Worm (Caenorhabditis elegans) whole organism, L4 larva: ENCODE results near the gene srh-7.

ENCODE experiments used
- F44E2.7 ChIP-seq: fragments of 200-800 bp; sonication (Bioruptor generic); IDR thresholded peaks from 2 replicates; pipeline ENCODE4 v2.1.2; 2022; ENCODE audit warnings: missing genetic modification characterization, missing compliant biosample characterization
- T26A8.4 ChIP-seq: fragments of 200-800 bp; sonication (Bioruptor generic); IDR thresholded peaks from 2 replicates; pipeline ENCODE4 v1.3.6; 2022; ENCODE audit warnings: missing genetic modification characterization, missing compliant biosample characterization
- Y48G9A.11 ChIP-seq: fragments of 200-800 bp; sonication (Bioruptor generic); IDR thresholded peaks from 2 replicates; pipeline ENCODE4 v1.3.6; 2022; ENCODE audit warnings: missing genetic modification reagents, missing genetic modification characterization, missing compliant biosample characterization
- Y5F2A.4 ChIP-seq: fragments of 200-800 bp; sonication (Bioruptor generic); optimal IDR thresholded peaks from 2 replicates; lab custom pipeline; 2018; ENCODE audit warnings: mild to moderate bottlenecking, missing genetic modification characterization, missing compliant biosample characterization
- ZK546.5 ChIP-seq, 2 experiments: sonication (generic microtip); optimal IDR thresholded peaks; 2 replicates each; lab custom pipeline; 2017; ENCODE audit warnings: missing biosample characterization in 2 of 2, missing genetic modification characterization in 2 of 2
- aha-1 ChIP-seq: fragments of 150-350 bp; peaks from one replicate; lab custom pipeline; 2014; ENCODE audit warnings: missing biosample characterization, missing genetic modification characterization
- aly-2 ChIP-seq: sonication (generic microtip); optimal IDR thresholded peaks from 2 replicates; lab custom pipeline; 2018; ENCODE audit warnings: missing biosample characterization, missing genetic modification characterization
- arid-1 ChIP-seq: fragments of 200-800 bp; sonication (Bioruptor generic); conservative IDR thresholded peaks from 2 replicates; pipeline ENCODE4 v1.3.6; 2022; ENCODE audit warnings: missing genetic modification reagents, missing genetic modification characterization, missing compliant biosample characterization
- ceh-28 ChIP-seq: fragments of 150-350 bp; optimal IDR thresholded peaks from 2 replicates; lab custom pipeline; 2014; ENCODE audit warnings: missing biosample characterization, missing genetic modification reagents, missing genetic modification characterization
- ceh-32 ChIP-seq: sonication (generic microtip); optimal IDR thresholded peaks from 2 replicates; lab custom pipeline; 2016; ENCODE audit warnings: mild to moderate bottlenecking, missing genetic modification characterization, missing compliant biosample characterization; ENCODE audit not compliant: poor library complexity
- ceh-44 ChIP-seq: fragments of 200-800 bp; sonication (Bioruptor generic); IDR thresholded peaks from 2 replicates; pipeline ENCODE4 v1.3.6; 2022; ENCODE audit warnings: missing genetic modification reagents, missing genetic modification characterization, missing compliant biosample characterization
- ceh-62 ChIP-seq: sonication (generic microtip); optimal IDR thresholded peaks from 2 replicates; lab custom pipeline; 2017; ENCODE audit warnings: missing biosample characterization, missing genetic modification characterization
- ces-1 ChIP-seq: fragments of 150-350 bp; sonication (generic microtip); optimal IDR thresholded peaks from 4 replicates; lab custom pipeline; 2014; ENCODE audit warnings: missing biosample characterization, missing genetic modification reagents, missing genetic modification characterization
- daf-12 ChIP-seq: fragments of 150-350 bp; optimal IDR thresholded peaks from 2 replicates; lab custom pipeline; 2014; ENCODE audit warnings: missing biosample characterization, missing genetic modification reagents, missing genetic modification characterization
- daf-16 ChIP-seq, 3 experiments: sonication (generic microtip); optimal IDR thresholded peaks; 2 replicates each; lab custom pipeline; 2016 to 2017; ENCODE audit warnings: missing genetic modification characterization in 3 of 3, missing genetic modification reagents in 3 of 3, mild to moderate bottlenecking in 2 of 3, missing compliant biosample characterization in 2 of 3, missing biosample characterization in 1 of 3, moderate library complexity in 1 of 3
- dmd-6 ChIP-seq: fragments of 200-800 bp; sonication (Bioruptor generic); IDR thresholded peaks from 2 replicates; pipeline ENCODE4 v1.3.6; 2022; ENCODE audit warnings: missing genetic modification reagents, missing genetic modification characterization, missing compliant biosample characterization
- fkh-10 ChIP-seq: fragments of 150-350 bp; optimal IDR thresholded peaks from 2 replicates; lab custom pipeline; 2014; ENCODE audit warnings: missing biosample characterization, missing genetic modification reagents, missing genetic modification characterization
- fos-1 ChIP-seq: fragments of 150-350 bp; optimal IDR thresholded peaks from 2 replicates; lab custom pipeline; 2014; ENCODE audit warnings: missing biosample characterization, missing genetic modification characterization
- hif-1 ChIP-seq, 2 experiments: sonication (generic microtip); optimal IDR thresholded peaks; 2 replicates each; lab custom pipeline; 2016 to 2017; ENCODE audit warnings: missing compliant biosample characterization in 2 of 2, missing genetic modification characterization in 2 of 2, missing genetic modification reagents in 2 of 2, missing genotype in 2 of 2, mild to moderate bottlenecking in 1 of 2
- hlh-30 ChIP-seq: sonication (generic microtip); optimal IDR thresholded peaks from 2 replicates; lab custom pipeline; 2017; ENCODE audit warnings: antibody characterized with exemption, mild to moderate bottlenecking, missing genetic modification characterization, missing compliant biosample characterization; ENCODE audit not compliant: insufficient read depth
- lim-7 ChIP-seq: fragments of 200-800 bp; sonication (Bioruptor generic); IDR thresholded peaks from 2 replicates; pipeline ENCODE4 v1.3.6; 2022; ENCODE audit warnings: missing genetic modification characterization, missing compliant biosample characterization
- lin-29 ChIP-seq: fragments of 200-800 bp; sonication (Bioruptor generic); IDR thresholded peaks from 2 replicates; pipeline ENCODE4 v1.3.6; 2022; ENCODE audit warnings: missing genetic modification reagents, missing genetic modification characterization, missing compliant biosample characterization
- mdt-29 ChIP-seq: fragments of 200-800 bp; sonication (Bioruptor generic); IDR thresholded peaks from 2 replicates; pipeline ENCODE4 v1.3.6; 2022; ENCODE audit warnings: missing genetic modification reagents, missing genetic modification characterization, missing compliant biosample characterization
- mxl-3 ChIP-seq: fragments of 200-800 bp; sonication (Bioruptor generic); optimal IDR thresholded peaks from 2 replicates; lab custom pipeline; 2018; ENCODE audit warnings: mild to moderate bottlenecking, missing genetic modification characterization, missing compliant biosample characterization
- nhr-10 ChIP-seq: fragments of 150-350 bp; optimal IDR thresholded peaks from 2 replicates; lab custom pipeline; 2014; ENCODE audit warnings: missing biosample characterization, missing genetic modification characterization
- nhr-237 ChIP-seq: sonication (generic microtip); optimal IDR thresholded peaks from 2 replicates; lab custom pipeline; 2017; ENCODE audit warnings: missing biosample characterization, missing genetic modification characterization
- nhr-25 ChIP-seq: sonication (generic microtip); optimal IDR thresholded peaks from 2 replicates; lab custom pipeline; 2017; ENCODE audit warnings: missing genetic modification characterization, mild to moderate bottlenecking, missing compliant biosample characterization, antibody characterized with exemption, moderate library complexity, borderline replicate concordance; ENCODE audit not compliant: insufficient read depth
- nhr-28 ChIP-seq: fragments of 150-350 bp; optimal IDR thresholded peaks from 2 replicates; lab custom pipeline; 2014; ENCODE audit warnings: missing biosample characterization, missing genetic modification characterization
- nhr-42 ChIP-seq: fragments of 200-800 bp; sonication (Bioruptor generic); IDR thresholded peaks from 2 replicates; pipeline ENCODE4 v1.3.6; 2022; ENCODE audit warnings: missing genetic modification characterization, missing compliant biosample characterization
- nhr-48 ChIP-seq: sonication (generic microtip); optimal IDR thresholded peaks from 2 replicates; lab custom pipeline; 2016; ENCODE audit warnings: mild to moderate bottlenecking, missing genetic modification characterization, missing compliant biosample characterization
- nhr-77 ChIP-seq: fragments of 150-350 bp; optimal IDR thresholded peaks from 2 replicates; lab custom pipeline; 2014; ENCODE audit warnings: missing biosample characterization, missing genetic modification characterization
- php-3 ChIP-seq: fragments of 200-800 bp; sonication (Bioruptor generic); IDR thresholded peaks from 2 replicates; pipeline ENCODE4 v1.3.6; 2022; ENCODE audit warnings: missing genetic modification reagents, missing genetic modification characterization, missing compliant biosample characterization
- pqm-1 ChIP-seq: sonication (generic microtip); optimal IDR thresholded peaks from 2 replicates; lab custom pipeline; 2017; ENCODE audit warnings: missing biosample characterization, missing genetic modification characterization
- rbr-2 ChIP-seq: sonication (generic microtip); optimal IDR thresholded peaks from 2 replicates; lab custom pipeline; 2016; ENCODE audit warnings: missing genotype, missing genetic modification characterization, missing compliant biosample characterization
- saeg-2 ChIP-seq: fragments of 200-800 bp; sonication (Bioruptor generic); IDR thresholded peaks from 2 replicates; pipeline ENCODE4 v1.3.6; 2022; ENCODE audit warnings: missing genetic modification reagents, missing genetic modification characterization, missing compliant biosample characterization
- sdz-12 ChIP-seq: fragments of 200-800 bp; sonication (Bioruptor generic); optimal IDR thresholded peaks from 2 replicates; lab custom pipeline; 2018; ENCODE audit warnings: mild to moderate bottlenecking, missing genetic modification characterization, missing compliant biosample characterization
- set-16 ChIP-seq: fragments of 200-800 bp; sonication (Bioruptor generic); IDR thresholded peaks from 2 replicates; pipeline ENCODE4 v1.3.6; 2022; ENCODE audit warnings: missing genetic modification reagents, missing genetic modification characterization, missing compliant biosample characterization
- skn-1 ChIP-seq: fragments of 150-350 bp; optimal IDR thresholded peaks from 2 replicates; lab custom pipeline; 2014; ENCODE audit warnings: missing biosample characterization, missing genetic modification characterization
- snpc-4 ChIP-seq: fragments of 150-350 bp; optimal IDR thresholded peaks from 2 replicates; lab custom pipeline; 2014; ENCODE audit warnings: missing biosample characterization, missing genetic modification characterization
- unc-62 ChIP-seq, 3 experiments: fragments of 150-350 bp in 1 of 3; sonication (generic microtip); optimal IDR thresholded peaks in 2 of 3; peaks in 1 of 3; 1 replicate in 1 of 3; 2 replicates in 2 of 3; lab custom pipeline; 2014 to 2017; ENCODE audit warnings: missing biosample characterization in 3 of 3, missing genetic modification characterization in 3 of 3, missing genetic modification reagents in 3 of 3, missing genotype in 1 of 3
- zfp-3 ChIP-seq: fragments of 200-800 bp; sonication (Bioruptor generic); conservative IDR thresholded peaks from 2 replicates; pipeline ENCODE4 v1.3.6; 2022; ENCODE audit warnings: missing genetic modification reagents, missing genetic modification characterization, missing compliant biosample characterization
- zip-2 ChIP-seq: fragments of 150-350 bp; optimal IDR thresholded peaks from 2 replicates; lab custom pipeline; 2014; ENCODE audit warnings: missing biosample characterization, missing genetic modification characterization
- ztf-11 ChIP-seq: fragments of 150-350 bp; optimal IDR thresholded peaks from 2 replicates; lab custom pipeline; 2014; ENCODE audit warnings: missing biosample characterization, missing genetic modification characterization
- ztf-7 ChIP-seq: fragments of 150-350 bp; optimal IDR thresholded peaks from 2 replicates; lab custom pipeline; 2014; ENCODE audit warnings: missing biosample characterization, missing genetic modification characterization

Gene srh-7

DNA sequence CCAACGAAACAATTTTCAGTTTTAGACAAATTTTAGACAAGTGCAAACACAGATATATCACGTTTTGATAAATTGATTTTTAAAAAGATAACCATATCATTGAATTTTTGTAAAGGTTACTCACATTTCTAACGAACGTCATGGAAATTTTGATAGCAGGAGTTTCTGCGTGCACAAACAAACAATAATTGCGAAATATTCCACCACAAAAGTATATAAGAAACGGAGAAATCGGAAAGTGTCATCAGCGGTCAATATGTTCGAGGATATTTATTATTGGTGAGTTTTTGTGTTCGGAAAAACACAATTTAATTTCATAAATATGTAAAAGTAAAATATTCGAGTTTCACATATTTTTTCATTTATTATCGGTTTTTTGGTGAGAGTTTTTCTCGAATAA lies 26.3 kb downstream of the srh-7 start, which contains the start of gene C49G7.7 (continued):
- no peak for TF ChIP-seq nhr-48
- no peak for TF ChIP-seq Y48G9A.11 (GFP tag; lab: Robert Waterston, UW)
- no peak for TF ChIP-seq zfp-3 (GFP tag; lab: Robert Waterston, UW)
- TF ChIP-seq rbr-2 (tag; lab: Kevin White, UChicago) = no peak
- no peak for TF ChIP-seq fkh-10
- TF ChIP-seq ceh-62 = no peak
- TF ChIP-seq ceh-44 (GFP tag; lab: Robert Waterston, UW) = no peak
- TF ChIP-seq hif-1 (tag; optimal IDR thresholded peaks at IDR 0.05; lab: Kevin White, UChicago) = no peak
- TF ChIP-seq T26A8.4 (GFP tag; lab: Robert Waterston, UW) = no peak
- no peak for TF ChIP-seq nhr-25 (tag; lab: Kevin White, UChicago)
- peak; percentile 32 for TF ChIP-seq aha-1 (tag; lab: Kevin White, UChicago)
- no peak for TF ChIP-seq skn-1 (tag; lab: Kevin White, UChicago)
- TF ChIP-seq ceh-32 = no peak
- no peak for TF ChIP-seq daf-16 (GFP tag; optimal IDR thresholded peaks at IDR 0.05; lab: Kevin White, UChicago)
- peak; percentile 27 for TF ChIP-seq daf-16 (tag; optimal IDR thresholded peaks at IDR 0.05; lab: Kevin White, UChicago)
- no peak for TF ChIP-seq F44E2.7 (GFP tag; lab: Robert Waterston, UW)
- TF ChIP-seq daf-12 (tag; lab: Kevin White, UChicago) = no peak
- TF ChIP-seq nhr-77 = no peak
- TF ChIP-seq nhr-28 (tag; lab: Kevin White, UChicago) = no peak

- TF ChIP-seq saeg-2 (GFP tag; lab: Robert Waterston, UW) (no peak), F44E2.7 (GFP tag; lab: Robert Waterston, UW) (no peak), set-16 (no peak), lim-7 (no peak), nhr-42 (GFP tag; lab: Robert Waterston, UW) (no peak), nhr-237 (tag; lab: Kevin White, UChicago) (no peak), mxl-3 (GFP tag; lab: Kevin White, UChicago) (no peak), ztf-7 (tag; lab: Kevin White, UChicago) (no peak), nhr-10 (tag; lab: Kevin White, UChicago) (no peak)
Measured at ce11 chrV:4035811-4036210, 27.8 kb downstream of the srh-7 start, which contains the start of gene C49G7.13. C49G7.13 (plus strand) TSS chrV:4036111.

DNA sequence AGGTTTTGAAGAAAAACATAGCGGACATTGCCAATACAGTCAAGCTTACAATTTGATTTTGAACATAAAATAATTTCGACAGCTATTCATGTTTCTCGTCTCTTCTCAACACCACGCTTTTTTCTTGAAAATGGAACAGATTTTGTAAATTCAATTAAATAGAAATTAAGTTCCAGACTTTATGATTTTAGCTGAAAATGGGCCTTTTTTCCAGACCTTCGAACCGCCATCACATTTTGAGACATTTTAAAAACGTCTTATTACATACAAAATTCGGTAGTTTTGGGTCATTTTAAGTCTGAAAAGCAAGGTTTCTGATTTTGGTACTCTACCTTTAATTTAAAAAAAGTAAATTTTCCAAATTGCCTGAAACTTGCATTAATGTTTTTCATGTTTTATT lies 30.1 kb downstream of the srh-7 start, which contains the start of gene C49G7.12:
TSS of gene C49G7.12 (plus strand) at position 301 of the 400 bp plus-strand sequence.
- TF ChIP-seq Y5F2A.4 (GFP tag; lab: Kevin White, UChicago) = no peak
- TF ChIP-seq fos-1 = no peak
- no peak for TF ChIP-seq pqm-1 (tag; lab: Kevin White, UChicago)
- no peak for TF ChIP-seq ztf-11
- TF ChIP-seq ceh-44 (GFP tag; lab: Robert Waterston, UW) = no peak
- no peak for TF ChIP-seq ceh-28 (tag; lab: Kevin White, UChicago)

DNA sequence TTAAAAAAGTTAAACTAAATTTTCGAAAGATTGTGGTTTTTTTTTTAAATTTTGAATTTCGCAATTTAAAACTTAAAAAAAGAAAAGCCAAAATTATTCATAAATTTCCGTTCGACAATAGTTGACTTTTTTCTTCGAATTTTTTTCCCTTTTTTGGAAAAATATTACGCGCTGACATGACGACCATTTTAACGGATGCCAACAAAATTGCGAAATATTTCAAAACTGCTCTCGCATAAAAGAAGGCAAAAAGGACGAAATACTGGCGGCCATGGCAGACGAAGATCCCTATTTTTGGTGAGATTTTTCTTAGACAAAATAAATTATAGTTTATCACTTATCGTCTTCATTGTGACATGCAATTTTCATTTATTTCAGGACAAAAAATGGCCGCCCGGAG lies 30.5 kb downstream of the srh-7 start:
- TF ChIP-seq zip-2 (peak; percentile 63), php-3 (GFP tag; lab: Robert Waterston, UW) (no peak)

DNA sequence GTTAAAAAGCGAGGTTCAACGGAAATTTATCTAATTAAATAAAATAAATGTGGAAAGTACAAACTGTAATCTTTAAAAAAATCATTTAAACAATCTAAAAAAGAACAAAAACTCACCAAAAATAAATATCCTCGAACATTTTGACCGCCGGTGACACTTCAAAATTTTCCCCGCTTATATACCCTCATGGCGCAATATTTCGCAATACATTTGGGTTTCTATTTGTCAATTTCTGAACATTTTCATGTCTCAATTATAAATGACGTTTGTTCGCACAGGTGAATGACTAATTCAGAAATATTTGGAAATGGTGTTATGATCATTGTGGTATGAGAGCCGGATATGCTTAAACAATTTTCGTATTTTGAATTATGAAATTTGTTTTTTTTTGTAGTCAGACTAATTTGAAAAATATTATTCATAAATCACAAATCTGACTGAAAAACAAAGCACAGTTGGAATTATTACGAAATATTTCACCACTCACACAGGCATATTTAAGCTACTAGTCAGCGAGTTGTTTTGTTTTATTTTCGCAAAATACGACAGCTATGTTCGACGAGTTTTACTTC lies 33.9 kb downstream of the srh-7 start, which contains the start of the genes C49G7.10 and irg-2:
TSS of gene C49G7.10 (minus strand) at position 169 of the 572 bp plus-strand sequence.
TSS of gene irg-2 (plus strand) at position 329 of the 572 bp plus-strand sequence.
- TF ChIP-seq snpc-4 (tag; lab: Kevin White, UChicago) (no peak), ZK546.5 (tag; optimal IDR thresholded peaks at IDR 0.05; lab: Kevin White, UChicago) (no peak), fkh-10 (no peak), arid-1 (no peak), ces-1 (GFP tag; lab: Kevin White, UChicago) (no peak), sdz-12 (no peak), dmd-6 (GFP tag; lab: Robert Waterston, UW) (peak; percentile 62), unc-62 (GFP tag; optimal IDR thresholded peaks at IDR 0.05 in 1 of 2; lab: Kevin White, UChicago) (peak in 1 of 2 experiments; percentile 14), unc-62 (tag; optimal IDR thresholded peaks at IDR 0.05; lab: Kevin White, UChicago) (no peak), lin-29 (GFP tag; lab: Robert Waterston, UW) (no peak), nhr-25 (tag; lab: Kevin White, UChicago) (no peak), zip-2 (peak; percentile 100), mdt-29 (no peak), aly-2 (tag; lab: Kevin White, UChicago) (no peak), T26A8.4 (GFP tag; lab: Robert Waterston, UW) (no peak), hlh-30 (no peak), daf-12 (tag; lab: Kevin White, UChicago) (no peak)
